Worm (Caenorhabditis elegans) whole organism, early embryonic: ENCODE data around the gene svh-11.

ENCODE experiments used
- F13C5.2 ChIP-seq: sonication (generic microtip); optimal IDR thresholded peaks from 2 replicates; lab custom pipeline; 2017; ENCODE audit warnings: mild to moderate bottlenecking, missing genetic modification characterization, inconsistent platforms, missing compliant biosample characterization
- ama-1 ChIP-seq: fragments of 150-350 bp; optimal IDR thresholded peaks from 2 replicates; lab custom pipeline; 2014
- ceh-36 ChIP-seq: sonication (generic microtip); optimal IDR thresholded peaks from 2 replicates; lab custom pipeline; 2016; ENCODE audit warnings: missing genetic modification characterization, inconsistent platforms, missing compliant biosample characterization
- ets-7 ChIP-seq: sonication (generic microtip); optimal IDR thresholded peaks from 2 replicates; lab custom pipeline; 2016; ENCODE audit warnings: missing genotype, missing genetic modification characterization, missing compliant biosample characterization
- flt-1 ChIP-seq: fragments of 200-800 bp; sonication (Bioruptor generic); IDR thresholded peaks from 2 replicates; pipeline ENCODE4 v1.3.6; 2022; ENCODE audit warnings: missing genetic modification characterization, missing compliant biosample characterization
- hmg-4 ChIP-seq: fragments of 200-800 bp; sonication (Bioruptor generic); optimal IDR thresholded peaks from 2 replicates; lab custom pipeline; 2018; ENCODE audit warnings: mild to moderate bottlenecking, missing genetic modification characterization, missing compliant biosample characterization
- pes-1 ChIP-seq: fragments of 200-800 bp; sonication (Bioruptor generic); IDR thresholded peaks from 2 replicates; pipeline ENCODE4 v1.3.6; 2022; ENCODE audit warnings: missing genetic modification reagents, missing genetic modification characterization, missing compliant biosample characterization
- tra-4 ChIP-seq: sonication (generic microtip); optimal IDR thresholded peaks from 2 replicates; lab custom pipeline; 2017; ENCODE audit warnings: missing genetic modification characterization, missing compliant biosample characterization

- TF ChIP-seq ama-1 (lab: Kevin White, UChicago) (no peak), hmg-4 (GFP tag; lab: Kevin White, UChicago) (no peak), flt-1 (no peak), pes-1 (GFP tag; lab: Robert Waterston, UW) (no peak), ceh-36 (tag; lab: Kevin White, UChicago) (no peak), F13C5.2 (no peak), tra-4 (tag; lab: Kevin White, UChicago) (no peak), ets-7 (tag; lab: Kevin White, UChicago) (no peak)
These were observed 14.9 kb downstream of the svh-11 start, which contains the start of gene nhr-128 for ce11 chrV:2221764-2222163.
